Worm (Caenorhabditis elegans) whole organism, L1 larva: Measurements from ENCODE around the gene ani-2.
A peak's percentile ranks its signal among the peaks of the same experiment; 100 is the strongest.

Experiments
- C16A3.4 ChIP-seq: fragments of 150-350 bp; optimal IDR thresholded peaks from 2 replicates; lab custom pipeline; 2014; ENCODE audit warnings: missing biosample characterization, missing genetic modification characterization
- Y116A8C.19 ChIP-seq: sonication (generic microtip); optimal IDR thresholded peaks from 2 replicates; lab custom pipeline; 2016; ENCODE audit warnings: missing compliant biosample characterization, missing genetic modification characterization, borderline replicate concordance
- aha-1 ChIP-seq: fragments of 150-350 bp; optimal IDR thresholded peaks from 2 replicates; lab custom pipeline; 2014; ENCODE audit warnings: missing biosample characterization, missing genetic modification characterization
- alr-1 ChIP-seq: fragments of 200-800 bp; sonication (Bioruptor generic); optimal IDR thresholded peaks from 2 replicates; lab custom pipeline; 2018; ENCODE audit warnings: borderline replicate concordance, mild to moderate bottlenecking, missing genetic modification characterization, missing compliant biosample characterization
- aly-2 ChIP-seq: fragments of 150-350 bp; optimal IDR thresholded peaks from 2 replicates; lab custom pipeline; 2014; ENCODE audit warnings: missing biosample characterization, missing genetic modification characterization
- ama-1 ChIP-seq: fragments of 150-350 bp; optimal IDR thresholded peaks from 2 replicates; lab custom pipeline; 2014
- blmp-1 ChIP-seq: fragments of 150-350 bp; optimal IDR thresholded peaks from 2 replicates; lab custom pipeline; 2014; ENCODE audit warnings: missing biosample characterization, missing genetic modification characterization
- ceh-63 ChIP-seq: fragments of 200-800 bp; sonication (Bioruptor generic); optimal IDR thresholded peaks from 2 replicates; lab custom pipeline; 2018; ENCODE audit warnings: mild to moderate bottlenecking, missing genetic modification characterization, missing compliant biosample characterization
- ceh-88 ChIP-seq: fragments of 200-800 bp; sonication (Bioruptor generic); IDR thresholded peaks from 2 replicates; pipeline ENCODE4 v1.3.6; 2022; ENCODE audit warnings: missing genetic modification characterization, missing compliant biosample characterization
- ceh-90 ChIP-seq: sonication (generic microtip); optimal IDR thresholded peaks from 2 replicates; lab custom pipeline; 2016; ENCODE audit warnings: missing genetic modification characterization, missing compliant biosample characterization
- dsc-1 ChIP-seq: sonication (generic microtip); optimal IDR thresholded peaks from 2 replicates; lab custom pipeline; 2016; ENCODE audit warnings: mild to moderate bottlenecking, missing genetic modification characterization, missing compliant biosample characterization
- efl-1 ChIP-seq, 4 experiments: fragments of 150-350 bp; optimal IDR thresholded peaks in 3 of 4; peaks in 1 of 4; 1 replicate in 1 of 4; 2 replicates in 3 of 4; lab custom pipeline; 2014; ENCODE audit warnings: missing biosample characterization in 2 of 4, missing genetic modification characterization in 2 of 4, missing genetic modification reagents in 2 of 4
- efl-3 ChIP-seq: fragments of 200-800 bp; sonication (Bioruptor generic); optimal IDR thresholded peaks from 2 replicates; lab custom pipeline; 2018; ENCODE audit warnings: mild to moderate bottlenecking, missing genetic modification characterization, missing compliant biosample characterization
- egl-27 ChIP-seq, 2 experiments: fragments of 150-350 bp in 1 of 2; sonication (generic microtip); optimal IDR thresholded peaks; 3 replicates each; lab custom pipeline; 2017 to 2018; ENCODE audit warnings: missing biosample characterization in 2 of 2, missing genetic modification characterization in 2 of 2, missing genetic modification reagents in 2 of 2
- fkh-10 ChIP-seq: sonication (generic microtip); optimal IDR thresholded peaks from 2 replicates; lab custom pipeline; 2017; ENCODE audit warnings: missing biosample characterization, missing genetic modification reagents, missing genetic modification characterization
- fkh-8 ChIP-seq: sonication (generic microtip); optimal IDR thresholded peaks from 2 replicates; lab custom pipeline; 2016; ENCODE audit warnings: mild to moderate bottlenecking, missing genetic modification characterization, missing compliant biosample characterization
- fos-1 ChIP-seq: fragments of 150-350 bp; optimal IDR thresholded peaks from 2 replicates; lab custom pipeline; 2014; ENCODE audit warnings: missing biosample characterization, missing genetic modification characterization
- hlh-4 ChIP-seq: sonication (generic microtip); optimal IDR thresholded peaks from 2 replicates; lab custom pipeline; 2016; ENCODE audit warnings: mild to moderate bottlenecking, missing genetic modification characterization, missing compliant biosample characterization
- hpl-2 ChIP-seq: fragments of 150-350 bp; optimal IDR thresholded peaks from 2 replicates; lab custom pipeline; 2014; ENCODE audit warnings: missing biosample characterization, missing genetic modification reagents, missing genetic modification characterization
- irx-1 ChIP-seq: sonication (generic microtip); optimal IDR thresholded peaks from 2 replicates; lab custom pipeline; 2016; ENCODE audit warnings: missing genetic modification characterization, missing compliant biosample characterization
- lin-13 ChIP-seq: fragments of 150-350 bp; optimal IDR thresholded peaks from 2 replicates; lab custom pipeline; 2014; ENCODE audit warnings: missing biosample characterization, missing genetic modification reagents, missing genetic modification characterization
- lin-14 ChIP-seq: fragments of 200-800 bp; sonication (Bioruptor generic); optimal IDR thresholded peaks from 2 replicates; lab custom pipeline; 2018; ENCODE audit warnings: mild to moderate bottlenecking, missing genetic modification characterization, moderate library complexity, missing compliant biosample characterization
- lin-15B ChIP-seq: fragments of 150-350 bp; sonication (generic microtip); optimal IDR thresholded peaks from 3 replicates; lab custom pipeline; 2014; ENCODE audit warnings: missing biosample characterization, missing genetic modification characterization
- lin-39 ChIP-seq: fragments of 150-350 bp; optimal IDR thresholded peaks from 2 replicates; lab custom pipeline; 2014; ENCODE audit warnings: missing biosample characterization, missing genetic modification reagents, missing genetic modification characterization
- lsy-2 ChIP-seq, 2 experiments: fragments of 150-350 bp; optimal IDR thresholded peaks; 2 replicates each; lab custom pipeline; 2014; ENCODE audit warnings: missing biosample characterization in 2 of 2, missing genetic modification characterization in 2 of 2
- mdl-1 ChIP-seq, 2 experiments: fragments of 150-350 bp; optimal IDR thresholded peaks; 2 replicates each; lab custom pipeline; 2014 to 2017; ENCODE audit warnings: missing biosample characterization in 2 of 2, missing genetic modification characterization in 2 of 2, inconsistent platforms in 1 of 2
- mef-2 ChIP-seq: fragments of 150-350 bp; optimal IDR thresholded peaks from 2 replicates; lab custom pipeline; 2014; ENCODE audit warnings: missing biosample characterization, missing genetic modification characterization
- mep-1 ChIP-seq: fragments of 150-350 bp; optimal IDR thresholded peaks from 2 replicates; lab custom pipeline; 2014; ENCODE audit warnings: missing biosample characterization, missing genetic modification characterization
- nhr-11 ChIP-seq: fragments of 150-350 bp; optimal IDR thresholded peaks from 2 replicates; lab custom pipeline; 2014; ENCODE audit warnings: missing biosample characterization, missing genetic modification characterization
- nhr-19 ChIP-seq: fragments of 200-800 bp; sonication (Bioruptor generic); conservative IDR thresholded peaks from 2 replicates; pipeline ENCODE4 v1.3.6; 2022; ENCODE audit warnings: missing genetic modification characterization, missing compliant biosample characterization
- nhr-20 ChIP-seq: sonication (generic microtip); optimal IDR thresholded peaks from 2 replicates; lab custom pipeline; 2016; ENCODE audit warnings: mild to moderate bottlenecking, missing genetic modification characterization, missing compliant biosample characterization
- nhr-28 ChIP-seq: fragments of 150-350 bp; optimal IDR thresholded peaks from 2 replicates; lab custom pipeline; 2014; ENCODE audit warnings: missing biosample characterization, missing genetic modification characterization
- nhr-47 ChIP-seq: sonication (generic microtip); optimal IDR thresholded peaks from 2 replicates; lab custom pipeline; 2016; ENCODE audit warnings: mild to moderate bottlenecking, missing genetic modification characterization, moderate library complexity, missing compliant biosample characterization
- nhr-71 ChIP-seq: sonication (generic microtip); optimal IDR thresholded peaks from 2 replicates; lab custom pipeline; 2016; ENCODE audit warnings: mild to moderate bottlenecking, missing genetic modification characterization, moderate library complexity, missing compliant biosample characterization
- nhr-76 ChIP-seq: sonication (generic microtip); optimal IDR thresholded peaks from 2 replicates; lab custom pipeline; 2017; ENCODE audit warnings: missing biosample characterization, missing genetic modification characterization
- nhr-84 ChIP-seq: sonication (generic microtip); optimal IDR thresholded peaks from 2 replicates; lab custom pipeline; 2017; ENCODE audit warnings: missing biosample characterization, missing genetic modification characterization
- nhr-85 ChIP-seq: sonication (generic microtip); peaks from one replicate; lab custom pipeline; 2016; ENCODE audit warnings: missing genetic modification characterization, inconsistent platforms, missing compliant biosample characterization
- nhr-90 ChIP-seq: sonication (generic microtip); optimal IDR thresholded peaks from 2 replicates; lab custom pipeline; 2016; ENCODE audit warnings: mild to moderate bottlenecking, missing genetic modification characterization, missing compliant biosample characterization; ENCODE audit not compliant: poor library complexity
- pax-3 ChIP-seq: fragments of 200-800 bp; sonication (Bioruptor generic); optimal IDR thresholded peaks from 2 replicates; lab custom pipeline; 2018; ENCODE audit warnings: mild to moderate bottlenecking, missing genetic modification characterization, moderate library complexity, missing compliant biosample characterization
- rnt-1 ChIP-seq: sonication (generic microtip); optimal IDR thresholded peaks from 2 replicates; lab custom pipeline; 2016; ENCODE audit warnings: mild to moderate bottlenecking, missing genetic modification characterization, moderate library complexity, missing compliant biosample characterization
- sptf-1 ChIP-seq: fragments of 150-350 bp; optimal IDR thresholded peaks from 2 replicates; lab custom pipeline; 2014; ENCODE audit warnings: missing biosample characterization, missing genetic modification characterization
- sup-37 ChIP-seq: fragments of 200-800 bp; sonication (Bioruptor generic); optimal IDR thresholded peaks from 2 replicates; lab custom pipeline; 2018; ENCODE audit warnings: mild to moderate bottlenecking, missing genetic modification characterization, missing compliant biosample characterization
- tbx-2 ChIP-seq: sonication (generic microtip); optimal IDR thresholded peaks from 2 replicates; lab custom pipeline; 2016; ENCODE audit warnings: missing genetic modification characterization, missing compliant biosample characterization
- tlp-1 ChIP-seq: fragments of 150-350 bp; optimal IDR thresholded peaks from 2 replicates; lab custom pipeline; 2014; ENCODE audit warnings: missing biosample characterization, missing genetic modification characterization
- unc-86 ChIP-seq: sonication (generic microtip); optimal IDR thresholded peaks from 2 replicates; lab custom pipeline; 2016; ENCODE audit warnings: missing genetic modification characterization, missing compliant biosample characterization
- vab-15 ChIP-seq: sonication (generic microtip); optimal IDR thresholded peaks from 2 replicates; lab custom pipeline; 2017; ENCODE audit warnings: missing genotype, mild to moderate bottlenecking, missing genetic modification characterization, missing compliant biosample characterization
- xbp-1 ChIP-seq: sonication (generic microtip); optimal IDR thresholded peaks from 2 replicates; lab custom pipeline; 2016; ENCODE audit warnings: missing genetic modification characterization, missing compliant biosample characterization
- ztf-4 ChIP-seq: fragments of 150-350 bp; optimal IDR thresholded peaks from 2 replicates; lab custom pipeline; 2014; ENCODE audit warnings: missing biosample characterization, missing genetic modification characterization

The ani-2 gene

ce11 chrII:6347341-6348118 is 17.6 kb downstream of the ani-2 start, which contains the start of gene lgg-1 (continued):
- peak; percentile 35 for TF ChIP-seq sup-37 (GFP tag; lab: Kevin White, UChicago)
- peak; percentile 25 for TF ChIP-seq tbx-2 (tag; lab: Kevin White, UChicago)
- TF ChIP-seq nhr-20 (tag; lab: Kevin White, UChicago): peak; percentile 70
- TF ChIP-seq hlh-4 (tag; lab: Kevin White, UChicago): peak; percentile 17
- TF ChIP-seq aly-2: no peak
- peak; percentile 50 for TF ChIP-seq xbp-1 (tag; lab: Kevin White, UChicago)
- peak; percentile 68 for TF ChIP-seq vab-15
- peak; percentile 56 for TF ChIP-seq unc-86 (tag; lab: Kevin White, UChicago)
- peak; percentile 45 for TF ChIP-seq nhr-19 (GFP tag; lab: Robert Waterston, UW)
- TF ChIP-seq ceh-63: peak; percentile 73
- peak; percentile 54 for TF ChIP-seq ztf-4
- peak; percentile 3 for TF ChIP-seq C16A3.4 (tag; lab: Kevin White, UChicago)
- peak; percentile 56 to 58 for TF ChIP-seq efl-1 (optimal IDR thresholded peaks at IDR 0.05; lab: Kevin White, UChicago)
- TF ChIP-seq efl-1 (GFP tag; optimal IDR thresholded peaks at IDR 0.05 in 1 of 2; lab: Kevin White, UChicago): peak in 1 of 2 experiments; percentile 95
- no peak for TF ChIP-seq nhr-84 (tag; lab: Kevin White, UChicago)
- peak; percentile 80 for TF ChIP-seq nhr-85 (tag; lab: Kevin White, UChicago)
- no peak for TF ChIP-seq nhr-28
- peak; percentile 62 for TF ChIP-seq nhr-47 (tag; lab: Kevin White, UChicago)
- peak; percentile 76 for TF ChIP-seq blmp-1 (tag; lab: Kevin White, UChicago)

DNA sequence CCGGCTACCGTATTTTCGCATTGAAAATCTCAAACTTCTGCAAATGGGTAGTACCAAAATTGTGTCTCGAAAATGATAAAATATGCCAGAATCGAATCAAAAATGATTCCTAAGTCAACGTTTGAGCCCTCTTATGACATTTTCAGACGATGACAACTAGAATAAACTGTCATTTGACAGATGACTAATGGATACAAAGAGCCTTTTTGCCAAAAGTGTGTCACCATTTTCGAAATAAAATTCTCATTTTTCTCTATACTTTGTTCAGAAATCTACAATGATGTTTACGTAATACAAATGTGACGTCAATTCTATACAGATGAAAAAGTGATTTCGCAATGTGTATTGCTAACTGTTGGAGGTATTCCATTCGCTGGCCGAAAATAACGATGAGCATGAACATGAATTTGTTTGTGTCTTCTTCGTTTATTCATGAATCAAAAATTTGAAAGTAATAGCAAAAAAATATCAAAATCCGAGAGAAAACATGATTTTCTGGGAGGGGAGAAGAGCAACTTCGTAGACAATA is 18.6 kb downstream of the ani-2 start:
- TF ChIP-seq ceh-88 (GFP tag; lab: Robert Waterston, UW) (peak; percentile 32; the same call in 1 of the 2 replicates), mef-2 (tag; lab: Kevin White, UChicago) (no peak), lin-15B (tag; lab: Kevin White, UChicago) (no peak), nhr-71 (tag; lab: Kevin White, UChicago) (peak; percentile 83), alr-1 (tag; lab: Kevin White, UChicago) (no peak), pax-3 (tag; lab: Kevin White, UChicago) (peak; percentile 68), fkh-10 (GFP tag; lab: Kevin White, UChicago) (no peak), xbp-1 (tag; lab: Kevin White, UChicago) (peak; percentile 27), hlh-4 (tag; lab: Kevin White, UChicago) (no peak), irx-1 (no peak), sptf-1 (no peak), efl-3 (GFP tag; lab: Kevin White, UChicago) (no peak), lin-39 (tag; lab: Kevin White, UChicago) (no peak), lin-13 (GFP tag; lab: Kevin White, UChicago) (peak; percentile 64), nhr-76 (tag; lab: Kevin White, UChicago) (no peak), mep-1 (tag; lab: Kevin White, UChicago) (peak; percentile 63), aha-1 (tag; lab: Kevin White, UChicago) (no peak), ceh-90 (tag; lab: Kevin White, UChicago) (no peak), Y116A8C.19 (no peak), nhr-19 (GFP tag; lab: Robert Waterston, UW) (peak; percentile 66), egl-27 (tag; optimal IDR thresholded peaks at IDR 0.05; lab: Kevin White, UChicago) (no peak), nhr-90 (peak; percentile 75), mdl-1 (tag; optimal IDR thresholded peaks at IDR 0.05; lab: Kevin White, UChicago) (peak in 1 of 2 experiments; percentile 5), rnt-1 (no peak), fos-1 (tag; lab: Kevin White, UChicago) (peak; percentile 73), dsc-1 (tag; lab: Kevin White, UChicago) (no peak), unc-86 (tag; lab: Kevin White, UChicago) (no peak), ztf-4 (peak; percentile 86), blmp-1 (tag; lab: Kevin White, UChicago) (no peak), tlp-1 (no peak), nhr-11 (tag; lab: Kevin White, UChicago) (no peak), nhr-20 (tag; lab: Kevin White, UChicago) (peak; percentile 56), sup-37 (GFP tag; lab: Kevin White, UChicago) (no peak), hpl-2 (GFP tag; lab: Kevin White, UChicago) (peak; percentile 80), lsy-2 (tag; optimal IDR thresholded peaks at IDR 0.05; lab: Kevin White, UChicago) (peak; percentile 53 to 63), lin-14 (GFP tag; lab: Kevin White, UChicago) (peak; percentile 49), tbx-2 (tag; lab: Kevin White, UChicago) (no peak), fkh-8 (tag; lab: Kevin White, UChicago) (peak; percentile 71), ama-1 (lab: Kevin White, UChicago) (peak; percentile 84)
